Fruit fly (Drosophila melanogaster) whole organism, wandering third instar larva: ENCODE data around the gene CG15035.

Experiments used
- Dif ChIP-seq: fragments of 200-275, 200-300 bp; sonication (Bioruptor generic); optimal IDR thresholded peaks from 2 replicates; lab custom pipeline; 2018; ENCODE audit warnings: missing biosample characterization, missing genetic modification characterization; ENCODE audit not compliant: partially characterized antibody
- Hr78 ChIP-seq: fragments of >200 bp; optimal IDR thresholded peaks from 2 replicates; lab custom pipeline; 2017; ENCODE audit warnings: missing biosample characterization, missing genetic modification characterization
- Hr83 ChIP-seq: fragments of 200-300 bp; sonication (Bioruptor generic); optimal IDR thresholded peaks from 2 replicates; lab custom pipeline; 2016; ENCODE audit warnings: missing biosample characterization, mild to moderate bottlenecking, missing genetic modification characterization, moderate library complexity; ENCODE audit not compliant: poor library complexity, severe bottlenecking
- Mio ChIP-seq: sonication (Bioruptor generic); optimal IDR thresholded peaks from 2 replicates; lab custom pipeline; 2016; ENCODE audit warnings: missing biosample characterization, missing genetic modification characterization
- Sp1 ChIP-seq: fragments of 200-800 bp; sonication (Bioruptor generic); optimal IDR thresholded peaks from 3 replicates; lab custom pipeline; 2019; ENCODE audit warnings: missing biosample characterization, mild to moderate bottlenecking, missing genetic modification characterization, moderate library complexity
- Vsx2 ChIP-seq: fragments of 200-300, 225-300 bp; sonication (Bioruptor generic); optimal IDR thresholded peaks from 2 replicates; lab custom pipeline; 2018; ENCODE audit warnings: missing biosample characterization, missing genetic modification characterization; ENCODE audit not compliant: partially characterized antibody
- fru ChIP-seq: fragments of 200-800 bp; sonication (Bioruptor generic); optimal IDR thresholded peaks from 3 replicates; lab custom pipeline; 2016; ENCODE audit warnings: missing biosample characterization, mild to moderate bottlenecking, missing genetic modification characterization
- h ChIP-seq: fragments of 200-800 bp; sonication (Bioruptor generic); optimal IDR thresholded peaks from 3 replicates; lab custom pipeline; 2016; ENCODE audit warnings: missing biosample characterization, mild to moderate bottlenecking, missing genetic modification characterization
- lola ChIP-seq: fragments of >200 bp; optimal IDR thresholded peaks from 2 replicates; lab custom pipeline; 2017; ENCODE audit warnings: missing biosample characterization, missing genetic modification characterization
- pan ChIP-seq: fragments of >200 bp; optimal IDR thresholded peaks from 2 replicates; lab custom pipeline; 2017
- psq ChIP-seq: fragments of 200-800 bp; sonication (Bioruptor generic); optimal IDR thresholded peaks from 3 replicates; lab custom pipeline; 2017; ENCODE audit warnings: missing biosample characterization, mild to moderate bottlenecking, missing genetic modification characterization, moderate library complexity

DNA sequence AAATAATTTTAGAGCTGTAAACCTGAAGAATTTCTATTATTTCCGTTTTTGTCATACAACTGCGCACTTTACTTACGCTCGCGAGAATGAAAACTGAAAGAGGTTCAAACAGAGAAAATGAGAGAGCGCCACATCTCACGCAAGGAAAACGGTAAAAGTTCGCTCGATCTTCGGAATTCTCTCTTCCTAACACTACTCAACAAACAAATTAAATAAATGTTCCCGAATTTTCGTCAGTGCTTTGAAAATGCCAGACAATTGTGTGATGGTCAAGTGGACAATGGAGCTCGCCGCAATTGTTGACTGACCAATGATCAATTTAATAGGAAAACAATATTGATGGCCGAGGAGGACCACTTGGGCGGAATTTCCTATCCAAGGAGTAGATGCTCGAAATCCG lies 2.7 kb upstream of the CG15035 start, which contains the start of gene CG1677:
- TF ChIP-seq Vsx2 (GFP tag; lab: Kevin White, UChicago) (no peak), pan (lab: Kevin White, UChicago) (no peak), Hr78 (GFP tag; lab: Kevin White, UChicago) (no peak), psq (GFP tag; lab: Kevin White, UChicago) (no peak), Dif (GFP tag; lab: Kevin White, UChicago) (no peak), h (GFP tag; lab: Kevin White, UChicago) (no peak), fru (GFP tag; lab: Kevin White, UChicago) (no peak), Hr83 (GFP tag; lab: Kevin White, UChicago) (no peak), Mio (GFP tag; lab: Kevin White, UChicago) (no peak), lola (GFP tag; lab: Kevin White, UChicago) (no peak), Sp1 (no peak)
